Fruit fly (Drosophila melanogaster) whole organism, embryonic: ENCODE measurements around the gene yellow-e2.

Experiments
- Awh ChIP-seq: fragments of 200-800 bp; sonication (Bioruptor generic); IDR thresholded peaks from 2 replicates; pipeline ENCODE4, ENCODE4 v1.3.6; 2022; ENCODE audit warnings: missing biosample characterization, missing genetic modification characterization
- BEAF-32 ChIP-seq: fragments of 200-800 bp; sonication (Bioruptor generic); optimal IDR thresholded peaks from 3 replicates; lab custom pipeline; 2017; ENCODE audit warnings: missing biosample characterization, missing genetic modification characterization, mild to moderate bottlenecking, moderate library complexity, missing genetic modification reagents
- CG10267 ChIP-seq: fragments of 200-800 bp; sonication (Bioruptor generic); optimal IDR thresholded peaks from 2 replicates; lab custom pipeline; 2018; ENCODE audit warnings: missing biosample characterization, mild to moderate bottlenecking, missing genetic modification characterization, moderate library complexity
- CG10543 ChIP-seq: fragments of 200-800 bp; sonication (Bioruptor generic); optimal IDR thresholded peaks from 3 replicates; lab custom pipeline; 2017; ENCODE audit warnings: missing biosample characterization, mild to moderate bottlenecking, missing genetic modification characterization, moderate library complexity
- CG11247 ChIP-seq: fragments of 200-800 bp; sonication (Bioruptor generic); IDR thresholded peaks from 2 replicates; pipeline ENCODE4 v1.3.6; 2022; ENCODE audit warnings: missing biosample characterization, missing genetic modification characterization
- CG11398 ChIP-seq: fragments of 200-800 bp; sonication (Bioruptor generic); optimal IDR thresholded peaks from 2 replicates; lab custom pipeline; 2016; ENCODE audit warnings: missing biosample characterization, missing genetic modification characterization
- CG11504 ChIP-seq: fragments of 200-800 bp; sonication (Bioruptor generic); optimal IDR thresholded peaks from 3 replicates; lab custom pipeline; 2019; ENCODE audit warnings: missing biosample characterization, mild to moderate bottlenecking, missing genetic modification characterization, moderate library complexity
- CG11695 ChIP-seq: fragments of 200-800 bp; sonication (Bioruptor generic); IDR thresholded peaks from 3 replicates; pipeline ENCODE4 v1.3.6; 2022; ENCODE audit warnings: missing biosample characterization, missing genetic modification characterization
- CG14014 ChIP-seq: fragments of 200-800 bp; sonication (Bioruptor generic); IDR thresholded peaks from 2 replicates; pipeline ENCODE4 v1.3.6; 2022; ENCODE audit warnings: missing biosample characterization, missing genetic modification characterization
- CG15479 ChIP-seq: fragments of 200-800 bp; sonication (Bioruptor generic); optimal IDR thresholded peaks from 3 replicates; lab custom pipeline; 2019; ENCODE audit warnings: missing biosample characterization, mild to moderate bottlenecking, missing genetic modification characterization, moderate library complexity
- CG17612 ChIP-seq: fragments of 200-800 bp; sonication (Bioruptor generic); IDR thresholded peaks from 2 replicates; pipeline ENCODE4 v1.3.6; 2022; ENCODE audit warnings: missing biosample characterization, missing genetic modification characterization
- CG17829 ChIP-seq: fragments of 200-800 bp; optimal IDR thresholded peaks from 2 replicates; lab custom pipeline; 2019; ENCODE audit warnings: missing biosample characterization, mild to moderate bottlenecking, missing genetic modification characterization, moderate library complexity
- CG18619 ChIP-seq: fragments of 200-800 bp; sonication (Bioruptor generic); optimal IDR thresholded peaks from 3 replicates; lab custom pipeline; 2017; ENCODE audit warnings: missing biosample characterization, mild to moderate bottlenecking, missing genetic modification characterization
- CG2116 ChIP-seq: fragments of 200-800 bp; sonication (Bioruptor generic); optimal IDR thresholded peaks from 3 replicates; lab custom pipeline; 2018; ENCODE audit warnings: missing biosample characterization, mild to moderate bottlenecking, missing genetic modification characterization
- CG32532 ChIP-seq: fragments of 200-800 bp; sonication (Bioruptor generic); IDR thresholded peaks from 2 replicates; pipeline ENCODE4 v1.3.6; 2022; ENCODE audit warnings: missing biosample characterization, missing genetic modification characterization
- CG32772 ChIP-seq: fragments of 200-800 bp; sonication (Bioruptor generic); IDR thresholded peaks from 2 replicates; pipeline ENCODE4 v1.3.6; 2022; ENCODE audit warnings: missing biosample characterization, missing genetic modification characterization
- CG34224 ChIP-seq: fragments of 200-800 bp; sonication (Bioruptor generic); IDR thresholded peaks from 3 replicates; pipeline ENCODE4 v1.3.6; 2022; ENCODE audit warnings: missing biosample characterization, missing genetic modification characterization; ENCODE audit not compliant: partially characterized antibody
- CG3847 ChIP-seq: fragments of 200-800 bp; sonication (Bioruptor generic); IDR thresholded peaks from 2 replicates; pipeline ENCODE4 v1.3.6; 2022; ENCODE audit warnings: missing biosample characterization, missing genetic modification characterization
- CG4617 ChIP-seq: fragments of 200-800 bp; sonication (Bioruptor generic); optimal IDR thresholded peaks from 3 replicates; lab custom pipeline; 2016; ENCODE audit warnings: missing biosample characterization, missing genetic modification characterization, borderline replicate concordance
- CG6683 ChIP-seq: fragments of 200-800 bp; sonication (Bioruptor generic); optimal IDR thresholded peaks from 2 replicates; lab custom pipeline; 2017; ENCODE audit warnings: missing biosample characterization, mild to moderate bottlenecking, missing genetic modification characterization, missing genetic modification reagents
- CG6791 ChIP-seq: fragments of 200-800 bp; sonication (Bioruptor generic); IDR thresholded peaks from 3 replicates; pipeline ENCODE4 v1.3.6; 2022; ENCODE audit warnings: missing biosample characterization, missing genetic modification characterization; ENCODE audit not compliant: partially characterized antibody
- Dbx ChIP-seq: fragments of 200-800 bp; sonication (Bioruptor generic); IDR thresholded peaks from 3 replicates; pipeline ENCODE4 v1.3.6; 2022; ENCODE audit warnings: missing biosample characterization, missing genetic modification characterization
- Dll ChIP-seq: fragments of 200-800 bp; sonication (Bioruptor generic); IDR thresholded peaks from 4 replicates; pipeline ENCODE4 v1.3.6; 2022; ENCODE audit warnings: missing biosample characterization, missing genetic modification characterization; ENCODE audit not compliant: partially characterized antibody
- Dp ChIP-seq: fragments of 200-800 bp; sonication (Bioruptor generic); optimal IDR thresholded peaks from 2 replicates; lab custom pipeline; 2018; ENCODE audit warnings: missing biosample characterization, mild to moderate bottlenecking, missing genetic modification characterization, moderate library complexity
- Ets97D ChIP-seq: fragments of 200-800 bp; sonication (Bioruptor generic); optimal IDR thresholded peaks from 3 replicates; lab custom pipeline; 2016; ENCODE audit warnings: missing biosample characterization, missing genetic modification characterization
- Lpt ChIP-seq: fragments of >200 bp; optimal IDR thresholded peaks from 2 replicates; lab custom pipeline; 2018; ENCODE audit warnings: missing biosample characterization, missing genetic modification characterization
- Max ChIP-seq: fragments of 200-800 bp; sonication (Bioruptor generic); optimal IDR thresholded peaks from 2 replicates; lab custom pipeline; 2016; ENCODE audit warnings: missing biosample characterization, mild to moderate bottlenecking, missing genetic modification characterization
- Med ChIP-seq: fragments of 200-800 bp; sonication (Bioruptor generic); peaks from one replicate; lab custom pipeline; 2016; ENCODE audit warnings: missing biosample characterization, missing genetic modification characterization, mild to moderate bottlenecking, inconsistent platforms, moderate library complexity
- NFAT ChIP-seq: fragments of 200-800 bp; sonication (Bioruptor generic); IDR thresholded peaks from 2 replicates; pipeline ENCODE4 v1.3.6; 2022; ENCODE audit warnings: missing biosample characterization, missing genetic modification characterization
- Oaz ChIP-seq: fragments of 200-800 bp; sonication (Bioruptor generic); IDR thresholded peaks from 2 replicates; pipeline ENCODE4 v1.3.6; 2022; ENCODE audit warnings: missing biosample characterization, missing genetic modification characterization
- Sin3A ChIP-seq: fragments of >200 bp; optimal IDR thresholded peaks from 2 replicates; lab custom pipeline; 2018
- cad ChIP-seq: fragments of >200 bp; optimal IDR thresholded peaks from 2 replicates; lab custom pipeline; 2017; ENCODE audit warnings: missing biosample characterization, missing genetic modification characterization
- cg ChIP-seq: fragments of 200-800 bp; sonication (Bioruptor generic); optimal IDR thresholded peaks from 3 replicates; lab custom pipeline; 2019; ENCODE audit warnings: missing biosample characterization, mild to moderate bottlenecking, missing genetic modification characterization, moderate library complexity
- dan ChIP-seq: fragments of 200-800 bp; sonication (Bioruptor generic); IDR thresholded peaks from 2 replicates; pipeline ENCODE4 v1.3.6; 2022; ENCODE audit warnings: missing biosample characterization, missing genetic modification characterization
- ftz-f1 ChIP-seq: fragments of 200-800 bp; sonication (Bioruptor generic); optimal IDR thresholded peaks from 2 replicates; lab custom pipeline; 2016; ENCODE audit warnings: missing biosample characterization, missing genetic modification characterization
- gfzf ChIP-seq: fragments of 200-800 bp; sonication (Bioruptor generic); optimal IDR thresholded peaks from 2 replicates; lab custom pipeline; 2016; ENCODE audit warnings: missing biosample characterization, mild to moderate bottlenecking, missing genetic modification characterization, moderate library complexity
- gt ChIP-seq: fragments of 200-800 bp; sonication (Bioruptor generic); IDR thresholded peaks from 2 replicates; pipeline ENCODE4 v1.3.6; 2022; ENCODE audit warnings: missing biosample characterization, missing genetic modification characterization
- hkb ChIP-seq, 2 experiments: fragments of 200-800 bp in 1 of 2; fragments of >200 bp in 1 of 2; sonication (Bioruptor generic) in 1 of 2; IDR thresholded peaks in 1 of 2; optimal IDR thresholded peaks in 1 of 2; 2 replicates each; pipeline versions ENCODE4 v1.3.6 to Lab custom; 2017 to 2022; ENCODE audit warnings: missing biosample characterization in 1 of 2, missing genetic modification characterization in 1 of 2
- insv ChIP-seq, 2 experiments: fragments of 200-800 bp; sonication (Bioruptor generic); optimal IDR thresholded peaks; 3 replicates each; lab custom pipeline; 2016 to 2018; ENCODE audit warnings: missing biosample characterization in 2 of 2, missing genetic modification characterization in 2 of 2
- onecut ChIP-seq: fragments of 200-800 bp; sonication (Bioruptor generic); IDR thresholded peaks from 2 replicates; pipeline ENCODE4 v1.3.6; 2022; ENCODE audit warnings: missing biosample characterization, missing genetic modification characterization
- psq ChIP-seq: fragments of 200-800 bp; sonication (Bioruptor generic); optimal IDR thresholded peaks from 2 replicates; lab custom pipeline; 2017; ENCODE audit warnings: missing biosample characterization, missing genetic modification characterization
- pzg ChIP-seq: fragments of 200-800 bp; sonication (Bioruptor generic); optimal IDR thresholded peaks from 3 replicates; lab custom pipeline; 2018; ENCODE audit warnings: missing biosample characterization, mild to moderate bottlenecking, missing genetic modification characterization, moderate library complexity
- sens ChIP-seq: fragments of 200-800 bp; sonication (Bioruptor generic); peaks from one replicate; lab custom pipeline; 2016; ENCODE audit warnings: missing biosample characterization, missing genetic modification characterization
- shn ChIP-seq: fragments of 200-800 bp; sonication (Bioruptor generic); optimal IDR thresholded peaks from 3 replicates; lab custom pipeline; 2016; ENCODE audit warnings: missing biosample characterization, missing genetic modification characterization
- sr ChIP-seq: fragments of 200-800 bp; sonication (Bioruptor generic); IDR thresholded peaks from 3 replicates; pipeline ENCODE4 v1.3.6; 2022; ENCODE audit warnings: missing biosample characterization, missing genetic modification characterization
- trem ChIP-seq: fragments of 200-800 bp; optimal IDR thresholded peaks from 3 replicates; lab custom pipeline; 2019; ENCODE audit warnings: missing biosample characterization, mild to moderate bottlenecking, missing genetic modification characterization, moderate library complexity
- twi ChIP-seq: fragments of 200-800 bp; optimal IDR thresholded peaks from 2 replicates; lab custom pipeline; 2019; ENCODE audit warnings: missing biosample characterization, mild to moderate bottlenecking, missing genetic modification characterization, moderate library complexity
- wek ChIP-seq: fragments of 200-800 bp; sonication (Bioruptor generic); optimal IDR thresholded peaks from 3 replicates; lab custom pipeline; 2018; ENCODE audit warnings: missing biosample characterization, mild to moderate bottlenecking, missing genetic modification characterization, moderate library complexity

Gene yellow-e2

DNA sequence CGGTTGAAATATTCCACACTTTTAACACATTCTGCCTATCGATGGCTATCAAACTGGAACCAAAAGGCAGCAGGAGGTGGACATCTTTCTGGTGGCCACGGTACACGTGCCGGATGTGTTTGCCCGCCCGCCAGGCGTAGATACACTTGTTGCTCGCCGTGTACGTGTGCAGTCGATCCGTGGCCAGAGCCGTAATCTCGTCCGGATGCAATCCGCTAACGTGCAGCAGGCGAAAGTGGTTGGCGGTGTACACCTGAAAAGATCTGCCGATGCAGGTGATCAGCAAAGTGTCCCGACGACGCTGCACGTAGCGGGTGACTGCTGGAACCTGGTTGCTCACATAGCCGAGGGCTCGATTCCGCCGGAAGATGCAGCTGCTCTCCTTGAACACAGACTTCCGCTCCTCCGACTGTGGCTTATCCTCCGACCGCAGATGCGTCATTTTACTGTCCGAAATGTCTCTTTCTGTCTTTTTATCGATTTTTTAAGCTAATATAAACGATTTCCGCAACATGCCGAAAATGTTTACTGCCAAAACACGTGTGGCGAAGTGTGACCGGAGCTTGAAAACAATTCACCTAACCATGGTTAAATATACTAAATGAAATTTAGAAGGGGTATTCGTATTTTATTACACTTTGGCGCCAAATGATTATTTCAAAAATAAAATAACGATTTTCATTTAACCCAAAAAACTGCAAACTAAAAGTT lies 18.5 kb downstream of the yellow-e2 start, which contains the start of gene CG9799 (continued):
- peak; percentile 95 for TF ChIP-seq CG11504
- no peak for TF ChIP-seq sr (GFP tag; lab: Robert Waterston, UW)
- peak; percentile 41 for TF ChIP-seq Ets97D
- TF ChIP-seq CG17612 (GFP tag; lab: Robert Waterston, UW), result 0 out of 2 replicates have a peak, but pooled peaks have one; percentile 10
- peak; percentile 32 for TF ChIP-seq trem
- no peak for TF ChIP-seq CG6683
- peak; percentile 22 for TF ChIP-seq CG10267
- 0 out of 3 replicates have a peak, but pooled peaks have one; percentile 32 for TF ChIP-seq CG34224
- peak; percentile 36 for TF ChIP-seq sens (GFP tag; lab: Kevin White, UChicago)
- TF ChIP-seq Med (GFP tag; lab: Kevin White, UChicago), result peak; percentile 59
- TF ChIP-seq twi (tag; lab: Kevin White, UChicago), result peak; percentile 79
- peak; percentile 7; the same call in 1 of the 2 replicates for TF ChIP-seq CG3847 (GFP tag; lab: Robert Waterston, UW)
- TF ChIP-seq insv (GFP tag; optimal IDR thresholded peaks at IDR 0.05; lab: Kevin White, UChicago), result peak in 1 of 2 experiments; percentile 38
- TF ChIP-seq NFAT (GFP tag; lab: Robert Waterston, UW), result no peak
- TF ChIP-seq pzg, result peak; percentile 72
- peak; percentile 77 for TF ChIP-seq gfzf
- TF ChIP-seq Sin3A (lab: Kevin White, UChicago), result peak; percentile 18
- TF ChIP-seq Lpt (GFP tag; lab: Kevin White, UChicago), result no peak
- peak; percentile 51 for TF ChIP-seq CG2116
- TF ChIP-seq wek (GFP tag; lab: Kevin White, UChicago), result peak; percentile 98
- TF ChIP-seq cad, result no peak
- peak; percentile 44 for TF ChIP-seq CG4617 (GFP tag; lab: Kevin White, UChicago)
- no peak for TF ChIP-seq CG11247
- peak; percentile 24 for TF ChIP-seq BEAF-32 (GFP tag; lab: Kevin White, UChicago)
- peak; percentile 56 for TF ChIP-seq CG32532 (GFP tag; lab: Robert Waterston, UW)
- TF ChIP-seq onecut (GFP tag; lab: Robert Waterston, UW), result peak; percentile 70
- TF ChIP-seq gt (GFP tag; lab: Robert Waterston, UW), result peak; percentile 42; the same call in 1 of the 2 replicates
- TF ChIP-seq CG11398 (GFP tag; lab: Kevin White, UChicago), result no peak
- TF ChIP-seq Dp (GFP tag; lab: Kevin White, UChicago), result peak; percentile 92
- TF ChIP-seq Awh, result peak; percentile 50; the same call in 1 of the 2 replicates
- peak; percentile 43; the same call in 1 of the 4 replicates for TF ChIP-seq Dll (GFP tag; lab: Robert Waterston, UW)

DNA sequence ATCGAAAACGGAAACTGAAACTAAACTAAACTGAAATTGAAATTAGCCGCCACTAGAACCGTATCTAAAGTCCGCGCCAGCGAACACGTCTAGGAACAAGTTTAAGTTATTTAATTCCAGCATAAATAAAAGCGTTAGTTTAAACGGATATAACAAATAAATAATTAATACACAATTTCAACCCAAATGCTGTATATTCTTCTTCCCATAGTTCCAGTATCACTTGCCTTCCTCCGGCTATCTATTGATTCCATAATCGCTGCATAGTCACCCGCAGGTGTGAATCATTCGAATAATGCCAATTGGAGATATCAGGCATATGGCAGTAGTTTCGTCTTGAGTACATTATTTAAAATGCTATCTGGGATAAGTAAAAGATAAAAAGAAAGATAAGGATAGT lies 21.7 kb downstream of the yellow-e2 start:
- TF ChIP-seq dan (GFP tag; lab: Robert Waterston, UW) (no peak), CG32772 (GFP tag; lab: Robert Waterston, UW) (no peak)

DNA sequence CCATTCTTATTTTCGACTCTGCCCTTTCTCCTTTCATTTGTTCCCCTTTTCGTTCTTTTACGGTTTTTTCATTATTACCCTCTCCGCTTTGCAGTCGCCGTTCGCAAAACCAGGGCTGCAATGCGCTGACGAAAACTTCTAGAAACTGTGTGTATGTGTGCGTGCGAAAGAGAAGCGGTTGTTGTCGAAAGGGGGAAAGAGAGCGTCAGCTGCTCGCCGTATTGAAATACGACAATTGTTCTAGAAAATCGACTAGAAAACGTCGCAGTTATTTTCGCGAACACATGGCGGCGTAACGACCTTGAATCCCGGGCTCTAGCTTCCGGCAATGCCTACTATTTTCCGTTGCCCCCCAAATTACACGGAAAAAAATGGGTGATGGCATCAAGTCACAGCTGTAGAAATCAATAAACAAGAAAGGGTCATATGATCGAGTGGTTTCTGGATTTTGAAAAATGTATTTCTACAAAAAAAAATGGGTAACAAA lies 24.1 kb downstream of the yellow-e2 start:
- TF ChIP-seq psq (peak; percentile 98), hkb (optimal IDR thresholded peaks at IDR 0.05; lab: Kevin White, UChicago) (no peak), hkb (GFP tag; IDR thresholded peaks at IDR 0.05; lab: Robert Waterston, UW) (0 out of 2 replicates have a peak, but pooled peaks have one; percentile 6), CG17829 (tag; lab: Kevin White, UChicago) (peak; percentile 8), Max (GFP tag; lab: Kevin White, UChicago) (peak; percentile 3), Oaz (GFP tag; lab: Robert Waterston, UW) (no peak), CG14014 (GFP tag; lab: Robert Waterston, UW) (peak; percentile 37; the same call in 1 of the 2 replicates), CG15479 (peak; percentile 12), CG18619 (peak; percentile 16), CG6683 (no peak), Dbx (0 out of 3 replicates have a peak, but pooled peaks have one; percentile 23), CG6791 (GFP tag; lab: Robert Waterston, UW) (0 out of 3 replicates have a peak, but pooled peaks have one; percentile 13), cg (peak; percentile 95), CG10543 (peak; percentile 24), ftz-f1 (peak; percentile 69), shn (peak; percentile 20), CG11695 (GFP tag; lab: Robert Waterston, UW) (peak; percentile 44; the same call in 1 of the 3 replicates)
